Fruit fly (Drosophila melanogaster) whole organism, embryonic: ENCODE results near the gene wrm2.

Experiments
- Adf1 ChIP-seq: fragments of 200-800 bp; sonication (Bioruptor generic); IDR thresholded peaks from 2 replicates; pipeline ENCODE4 v1.3.6; 2022; ENCODE audit warnings: missing biosample characterization, missing genetic modification characterization
- Atf-2 ChIP-seq: fragments of 200-800 bp; sonication (Bioruptor generic); optimal IDR thresholded peaks from 2 replicates; lab custom pipeline; 2016; ENCODE audit warnings: missing biosample characterization, missing genetic modification characterization
- Atf6 ChIP-seq: fragments of 200-800 bp; sonication (Bioruptor generic); IDR thresholded peaks from 2 replicates; pipeline ENCODE4 v1.3.6; 2022; ENCODE audit warnings: missing biosample characterization, missing genetic modification characterization
- Bteb2 ChIP-seq: fragments of 200-800 bp; sonication (Bioruptor generic); optimal IDR thresholded peaks from 2 replicates; lab custom pipeline; 2016; ENCODE audit warnings: missing biosample characterization, missing genetic modification characterization
- CG11504 ChIP-seq: fragments of 200-800 bp; sonication (Bioruptor generic); optimal IDR thresholded peaks from 3 replicates; lab custom pipeline; 2019; ENCODE audit warnings: missing biosample characterization, mild to moderate bottlenecking, missing genetic modification characterization, moderate library complexity
- CG12071 ChIP-seq: fragments of 200-800 bp; sonication (Bioruptor generic); optimal IDR thresholded peaks from 3 replicates; lab custom pipeline; 2018; ENCODE audit warnings: missing biosample characterization, mild to moderate bottlenecking, missing genetic modification characterization
- CG12236 ChIP-seq: fragments of 200-800 bp; sonication (Bioruptor generic); optimal IDR thresholded peaks from 2 replicates; lab custom pipeline; 2016; ENCODE audit warnings: missing biosample characterization, missing genetic modification characterization
- CG17385 ChIP-seq: fragments of 200-800 bp; sonication (Bioruptor generic); optimal IDR thresholded peaks from 3 replicates; lab custom pipeline; 2018; ENCODE audit warnings: missing biosample characterization, mild to moderate bottlenecking, missing genetic modification characterization
- CG17829 ChIP-seq: fragments of 200-800 bp; optimal IDR thresholded peaks from 2 replicates; lab custom pipeline; 2019; ENCODE audit warnings: missing biosample characterization, mild to moderate bottlenecking, missing genetic modification characterization, moderate library complexity
- CG1792 ChIP-seq: fragments of 200-800 bp; sonication (Bioruptor generic); optimal IDR thresholded peaks from 2 replicates; lab custom pipeline; 2016; ENCODE audit warnings: missing biosample characterization, missing genetic modification characterization
- CG18262 ChIP-seq: fragments of 200-800 bp; optimal IDR thresholded peaks from 3 replicates; lab custom pipeline; 2019; ENCODE audit warnings: missing biosample characterization, mild to moderate bottlenecking, missing genetic modification characterization, moderate library complexity
- CG2202 ChIP-seq: fragments of 200-800 bp; sonication (Bioruptor generic); optimal IDR thresholded peaks from 2 replicates; lab custom pipeline; 2018; ENCODE audit warnings: missing biosample characterization, mild to moderate bottlenecking, missing genetic modification characterization
- CG30020 ChIP-seq: fragments of 200-800 bp; optimal IDR thresholded peaks from 2 replicates; lab custom pipeline; 2019; ENCODE audit warnings: missing biosample characterization, mild to moderate bottlenecking, missing genetic modification characterization, moderate library complexity
- CG6254 ChIP-seq: fragments of 200-800 bp; sonication (Bioruptor generic); optimal IDR thresholded peaks from 3 replicates; lab custom pipeline; 2017; ENCODE audit warnings: mild to moderate bottlenecking, missing biosample characterization, missing genetic modification reagents, missing genetic modification characterization
- CG6813 ChIP-seq: fragments of 200-800 bp; sonication (Bioruptor generic); optimal IDR thresholded peaks from 2 replicates; lab custom pipeline; 2017; ENCODE audit warnings: missing biosample characterization, missing genetic modification characterization, mild to moderate bottlenecking, moderate library complexity, missing genetic modification reagents
- CG7987 ChIP-seq: fragments of 200-800 bp; sonication (Bioruptor generic); optimal IDR thresholded peaks from 2 replicates; lab custom pipeline; 2018; ENCODE audit warnings: missing biosample characterization, mild to moderate bottlenecking, missing genetic modification characterization, moderate library complexity
- CG8290 ChIP-seq, 3 experiments: fragments of 200-800 bp; sonication (Bioruptor generic); optimal IDR thresholded peaks; 2 replicates each; lab custom pipeline; 2016 to 2019; ENCODE audit warnings: missing biosample characterization in 3 of 3, missing genetic modification characterization in 3 of 3, mild to moderate bottlenecking in 2 of 3, moderate library complexity in 1 of 3
- CG8478 ChIP-seq: fragments of >200 bp; optimal IDR thresholded peaks from 2 replicates; lab custom pipeline; 2018
- Dbx ChIP-seq: fragments of 200-800 bp; sonication (Bioruptor generic); IDR thresholded peaks from 3 replicates; pipeline ENCODE4 v1.3.6; 2022; ENCODE audit warnings: missing biosample characterization, missing genetic modification characterization
- Med ChIP-seq: fragments of 200-800 bp; sonication (Bioruptor generic); peaks from one replicate; lab custom pipeline; 2016; ENCODE audit warnings: missing biosample characterization, missing genetic modification characterization, mild to moderate bottlenecking, inconsistent platforms, moderate library complexity
- Myb ChIP-seq: fragments of 200-800 bp; sonication (Bioruptor generic); optimal IDR thresholded peaks from 2 replicates; lab custom pipeline; 2016; ENCODE audit warnings: missing biosample characterization, missing genetic modification characterization
- NK7.1 ChIP-seq: fragments of 200-800 bp; sonication (Bioruptor generic); optimal IDR thresholded peaks from 3 replicates; lab custom pipeline; 2016; ENCODE audit warnings: missing biosample characterization, missing genetic modification characterization
- Nf-YC ChIP-seq: fragments of 200-800 bp; optimal IDR thresholded peaks from 3 replicates; lab custom pipeline; 2019; ENCODE audit warnings: missing biosample characterization, mild to moderate bottlenecking, missing genetic modification characterization, moderate library complexity
- Oli ChIP-seq: fragments of 200-800 bp; sonication (Bioruptor generic); optimal IDR thresholded peaks from 2 replicates; lab custom pipeline; 2018; ENCODE audit warnings: missing biosample characterization, mild to moderate bottlenecking, missing genetic modification characterization, moderate library complexity
- Ravus ChIP-seq: fragments of 200-800 bp; sonication (Bioruptor generic); IDR thresholded peaks from 2 replicates; pipeline ENCODE4 v1.3.6; 2022; ENCODE audit warnings: missing biosample characterization, missing genetic modification characterization
- Sry-δ ChIP-seq: fragments of 200-800 bp; sonication (Bioruptor generic); optimal IDR thresholded peaks from 2 replicates; lab custom pipeline; 2016; ENCODE audit warnings: missing biosample characterization, missing genetic modification characterization
- bbx ChIP-seq: fragments of 200-800 bp; sonication (Bioruptor generic); IDR thresholded peaks from 2 replicates; pipeline ENCODE4 v1.3.6; 2022; ENCODE audit warnings: missing biosample characterization, missing genetic modification characterization; ENCODE audit not compliant: partially characterized antibody
- cad ChIP-seq: fragments of >200 bp; optimal IDR thresholded peaks from 2 replicates; lab custom pipeline; 2017; ENCODE audit warnings: missing biosample characterization, missing genetic modification characterization
- cato ChIP-seq: fragments of 200-800 bp; sonication (Bioruptor generic); optimal IDR thresholded peaks from 2 replicates; lab custom pipeline; 2016; ENCODE audit warnings: missing biosample characterization, missing genetic modification characterization, borderline replicate concordance
- cg ChIP-seq: fragments of 200-800 bp; sonication (Bioruptor generic); optimal IDR thresholded peaks from 3 replicates; lab custom pipeline; 2019; ENCODE audit warnings: missing biosample characterization, mild to moderate bottlenecking, missing genetic modification characterization, moderate library complexity
- exex ChIP-seq: fragments of 200-800 bp; sonication (Bioruptor generic); optimal IDR thresholded peaks from 4 replicates; lab custom pipeline; 2018; ENCODE audit warnings: missing biosample characterization, mild to moderate bottlenecking, missing genetic modification characterization, moderate library complexity
- insv ChIP-seq, 2 experiments: fragments of 200-800 bp; sonication (Bioruptor generic); optimal IDR thresholded peaks; 3 replicates each; lab custom pipeline; 2016 to 2018; ENCODE audit warnings: missing biosample characterization in 2 of 2, missing genetic modification characterization in 2 of 2
- kah ChIP-seq: fragments of 200-800 bp; sonication (Bioruptor generic); optimal IDR thresholded peaks from 2 replicates; lab custom pipeline; 2018; ENCODE audit warnings: missing biosample characterization, mild to moderate bottlenecking, missing genetic modification characterization
- ken ChIP-seq: fragments of 200-800 bp; sonication (Bioruptor generic); IDR thresholded peaks from 3 replicates; pipeline ENCODE4 v1.3.6; 2022; ENCODE audit warnings: missing biosample characterization, missing genetic modification characterization
- lov ChIP-seq, 2 experiments: fragments of 200-800 bp in 1 of 2; fragments of >200 bp in 1 of 2; sonication (Bioruptor generic) in 1 of 2; IDR thresholded peaks in 1 of 2; optimal IDR thresholded peaks in 1 of 2; 2 replicates in 1 of 2; 3 replicates in 1 of 2; pipeline versions ENCODE4 v1.3.6 to Lab custom; 2017 to 2022; ENCODE audit warnings: missing biosample characterization in 1 of 2, missing genetic modification characterization in 1 of 2
- luna ChIP-seq: fragments of 200-800 bp; sonication (Bioruptor generic); optimal IDR thresholded peaks from 2 replicates; lab custom pipeline; 2016; ENCODE audit warnings: missing biosample characterization, missing genetic modification characterization
- nerfin-2 ChIP-seq: fragments of 200-800 bp; sonication (Bioruptor generic); IDR thresholded peaks from 2 replicates; pipeline ENCODE4 v1.3.6; 2022; ENCODE audit warnings: missing biosample characterization, missing genetic modification characterization; ENCODE audit not compliant: partially characterized antibody
- odd ChIP-seq: fragments of 200-800 bp; sonication (Bioruptor generic); optimal IDR thresholded peaks from 2 replicates; lab custom pipeline; 2017; ENCODE audit warnings: missing biosample characterization, mild to moderate bottlenecking, missing genetic modification characterization
- pan ChIP-seq, 4 experiments: fragments of >200 bp in 3 of 4; fragments of 200-800 bp in 1 of 4; sonication (Bioruptor generic) in 1 of 4; optimal IDR thresholded peaks in 3 of 4; IDR thresholded peaks in 1 of 4; 2 replicates each; pipeline versions ENCODE4 v1.3.6 to Lab custom; 2017 to 2022; ENCODE audit warnings: missing biosample characterization in 2 of 4, missing genetic modification characterization in 2 of 4, mixed read lengths in 1 of 4
- pfk ChIP-seq: fragments of 200-800 bp; sonication (Bioruptor generic); optimal IDR thresholded peaks from 2 replicates; lab custom pipeline; 2018; ENCODE audit warnings: missing biosample characterization, mild to moderate bottlenecking, missing genetic modification characterization, moderate library complexity
- prd ChIP-seq, 3 experiments: fragments of >200 bp in 2 of 3; fragments of 200-800 bp in 1 of 3; sonication (Bioruptor generic) in 1 of 3; optimal IDR thresholded peaks in 2 of 3; IDR thresholded peaks in 1 of 3; 2 replicates in 2 of 3; 3 replicates in 1 of 3; pipeline versions ENCODE4 v1.3.6 to Lab custom; 2017 to 2022; ENCODE audit warnings: missing biosample characterization in 1 of 3, missing genetic modification characterization in 1 of 3
- rib ChIP-seq: fragments of 200-800 bp; sonication (Bioruptor generic); IDR thresholded peaks from 2 replicates; pipeline ENCODE4 v1.3.6; 2022; ENCODE audit warnings: missing biosample characterization, missing genetic modification characterization
- row ChIP-seq: fragments of 200-800 bp; sonication (Bioruptor generic); IDR thresholded peaks from 3 replicates; pipeline ENCODE4 v1.3.6; 2022; ENCODE audit warnings: missing biosample characterization, missing genetic modification characterization
- sens ChIP-seq: fragments of 200-800 bp; sonication (Bioruptor generic); peaks from one replicate; lab custom pipeline; 2016; ENCODE audit warnings: missing biosample characterization, missing genetic modification characterization
- sima ChIP-seq: fragments of 200-800 bp; sonication (Bioruptor generic); optimal IDR thresholded peaks from 2 replicates; lab custom pipeline; 2016; ENCODE audit warnings: missing biosample characterization, missing genetic modification characterization
- trh ChIP-seq: fragments of 200-800 bp; sonication (Bioruptor generic); optimal IDR thresholded peaks from 2 replicates; lab custom pipeline; 2016; ENCODE audit warnings: missing biosample characterization, missing genetic modification characterization
- tup ChIP-seq: fragments of 200-800 bp; sonication (Bioruptor generic); optimal IDR thresholded peaks from 2 replicates; lab custom pipeline; 2016; ENCODE audit warnings: missing biosample characterization, mild to moderate bottlenecking, missing genetic modification characterization, moderate library complexity
- vfl ChIP-seq: fragments of 200-800 bp; sonication (Bioruptor generic); optimal IDR thresholded peaks from 2 replicates; lab custom pipeline; 2016; ENCODE audit warnings: missing biosample characterization, missing genetic modification characterization
- yki ChIP-seq: fragments of >200 bp; optimal IDR thresholded peaks from 3 replicates; lab custom pipeline; 2018

Gene wrm2

dm6 chr3L:7361095-7361522 lies 26.1 kb upstream of the wrm2 start (continued):
- TF ChIP-seq Bteb2 (GFP tag; lab: Kevin White, UChicago) (no peak), Atf6 (no peak), Adf1 (GFP tag; lab: Robert Waterston, UW) (no peak), prd (optimal IDR thresholded peaks at IDR 0.05; lab: Kevin White, UChicago) (no peak), prd (GFP tag; IDR thresholded peaks at IDR 0.05; lab: Robert Waterston, UW) (peak; percentile 32; the same call in 1 of the 3 replicates), exex (peak; percentile 71), cg (GFP tag; lab: Kevin White, UChicago) (peak; percentile 86), bbx (peak; percentile 16; the same call in 1 of the 2 replicates), tup (GFP tag; lab: Kevin White, UChicago) (no peak), NK7.1 (GFP tag; lab: Kevin White, UChicago) (no peak), CG30020 (tag; lab: Kevin White, UChicago) (no peak), CG1792 (no peak), CG18262 (tag; lab: Kevin White, UChicago) (peak; percentile 2), CG8290 (GFP tag; optimal IDR thresholded peaks at IDR 0.05; lab: Kevin White, UChicago) (no peak), CG8290 (tag; optimal IDR thresholded peaks at IDR 0.05; lab: Kevin White, UChicago) (peak in 1 of 2 experiments; percentile 8), yki (lab: Kevin White, UChicago) (no peak), Dbx (GFP tag; lab: Robert Waterston, UW) (no peak), CG8478 (lab: Kevin White, UChicago) (no peak), cad (GFP tag; lab: Kevin White, UChicago) (no peak), Nf-YC (tag; lab: Kevin White, UChicago) (peak; percentile 82), CG6813 (GFP tag; lab: Kevin White, UChicago) (peak; percentile 18), CG2202 (tag; lab: Kevin White, UChicago) (no peak), CG7987 (GFP tag; lab: Kevin White, UChicago) (peak; percentile 4), CG17385 (GFP tag; lab: Kevin White, UChicago) (no peak), kah (no peak), insv (GFP tag; optimal IDR thresholded peaks at IDR 0.05; lab: Kevin White, UChicago) (peak in 1 of 2 experiments; percentile 75), sima (GFP tag; lab: Kevin White, UChicago) (no peak), CG17829 (tag; lab: Kevin White, UChicago) (peak; percentile 9), luna (no peak), sens (peak; percentile 71), row (GFP tag; lab: Robert Waterston, UW) (peak; percentile 46; the same call in 2 of the 3 replicates), pfk (no peak), trh (GFP tag; lab: Kevin White, UChicago) (no peak), CG12236 (GFP tag; lab: Kevin White, UChicago) (no peak), Myb (GFP tag; lab: Kevin White, UChicago) (no peak), nerfin-2 (GFP tag; lab: Robert Waterston, UW) (no peak), Ravus (GFP tag; lab: Robert Waterston, UW) (no peak), Oli (tag; lab: Kevin White, UChicago) (no peak), CG11504 (peak; percentile 41), ken (GFP tag; lab: Robert Waterston, UW) (no peak), pan (optimal IDR thresholded peaks at IDR 0.05; lab: Kevin White, UChicago) (no peak), pan (GFP tag; optimal IDR thresholded peaks at IDR 0.05 in 1 of 2, IDR thresholded peaks at IDR 0.05 in 1 of 2) (peak in 1 of 2 experiments; percentile 56), vfl (GFP tag; lab: Kevin White, UChicago) (no peak), cato (no peak), CG12071 (GFP tag; lab: Kevin White, UChicago) (peak; percentile 76), CG6254 (GFP tag; lab: Kevin White, UChicago) (no peak), lov (optimal IDR thresholded peaks at IDR 0.05; lab: Kevin White, UChicago) (no peak), lov (GFP tag; IDR thresholded peaks at IDR 0.05; lab: Robert Waterston, UW) (0 out of 3 replicates have a peak, but pooled peaks have one; percentile 42), odd (GFP tag; lab: Kevin White, UChicago) (no peak), Sry-δ (GFP tag; lab: Kevin White, UChicago) (no peak), Med (GFP tag; lab: Kevin White, UChicago) (peak; percentile 75), rib (GFP tag; lab: Robert Waterston, UW) (0 out of 2 replicates have a peak, but pooled peaks have one; percentile 16), Atf-2 (GFP tag; lab: Kevin White, UChicago) (no peak)
